Worm (Caenorhabditis elegans): ENCODE measurements around the gene msrp-5.
"Not testable (repeated sequence)": the region's sequence is repeated elsewhere in the genome, so short reads cannot be mapped to it uniquely, and the experiment has no call there.

The msrp-5 gene

ce11 chrII:2619148-2619547 lies 2.4 kb downstream of the msrp-5 start, which contains the start of gene msrp-6:
Gene msrp-6, plus strand, starts transcription at chrII:2619448.
- not testable (repeated sequence) for TF ChIP-seq sptf-1, M03D4.4, lin-13 (tag; optimal IDR thresholded peaks at IDR 0.05)

ce11 chrII:2622480-2622879 lies 5.7 kb downstream of the msrp-5 start, which contains the start of gene D2062.5:
Gene D2062.5, plus strand, starts transcription at chrII:2622780.
- TF ChIP-seq pha-4 (tag; optimal IDR thresholded peaks at IDR 0.05) = no peak
- TF ChIP-seq M03D4.4 (tag; optimal IDR thresholded peaks at IDR 0.05) = no peak
- no peak for TF ChIP-seq mep-1 (tag; optimal IDR thresholded peaks at IDR 0.05)
- TF ChIP-seq sem-2 (GFP tag; optimal IDR thresholded peaks at IDR 0.05) = no peak
- no peak for TF ChIP-seq hlh-1 (tag; optimal IDR thresholded peaks at IDR 0.05)
- TF ChIP-seq nhr-12 (tag; optimal IDR thresholded peaks at IDR 0.05) = no peak
- no peak for TF ChIP-seq drap-1 (GFP tag; optimal IDR thresholded peaks at IDR 0.05)
- TF ChIP-seq nhr-2 (tag; optimal IDR thresholded peaks at IDR 0.05) = no peak
- no peak for TF ChIP-seq ceh-43 (GFP tag; optimal IDR thresholded peaks at IDR 0.05)
- TF ChIP-seq elt-3 (tag; optimal IDR thresholded peaks at IDR 0.05) = no peak
- TF ChIP-seq zip-8 (tag; optimal IDR thresholded peaks at IDR 0.05) = no peak
- no peak for TF ChIP-seq ces-1 (GFP tag; optimal IDR thresholded peaks at IDR 0.05)
- TF ChIP-seq blmp-1 (tag; optimal IDR thresholded peaks at IDR 0.05) = no peak
- no peak for TF ChIP-seq lin-32 (GFP tag; optimal IDR thresholded peaks at IDR 0.05)
- no peak for TF ChIP-seq unc-39 (tag; optimal IDR thresholded peaks at IDR 0.05)
- no peak for TF ChIP-seq unc-62 (GFP tag; optimal IDR thresholded peaks at IDR 0.05)
- no peak for TF ChIP-seq snpc-4 (tag; optimal IDR thresholded peaks at IDR 0.05)
- TF ChIP-seq nhr-28 (tag; optimal IDR thresholded peaks at IDR 0.05) = no peak
- TF ChIP-seq cnd-1 (tag; optimal IDR thresholded peaks at IDR 0.05) = no peak

ce11 chrII:2622936-2623452 lies 6.3 kb downstream of the msrp-5 start, which contains the start of gene D2062.4:
Gene D2062.4, plus strand, starts transcription at chrII:2623402.
- TF ChIP-seq M03D4.4, nhr-12, lsy-2 (tag; optimal IDR thresholded peaks at IDR 0.05): not testable (repeated sequence)

- no peak for TF ChIP-seq sptf-1 (tag; optimal IDR thresholded peaks at IDR 0.05)
- TF ChIP-seq blmp-1 (tag; optimal IDR thresholded peaks at IDR 0.05) = no peak
- no peak for TF ChIP-seq unc-62 (GFP tag; optimal IDR thresholded peaks at IDR 0.05)
- TF ChIP-seq hlh-1 (tag; optimal IDR thresholded peaks at IDR 0.05) = no peak
- TF ChIP-seq nhr-2 (tag; optimal IDR thresholded peaks at IDR 0.05) = no peak
- no peak for TF ChIP-seq M03D4.4 (tag; optimal IDR thresholded peaks at IDR 0.05)
- TF ChIP-seq ceh-39 (tag; optimal IDR thresholded peaks at IDR 0.05) = no peak
- TF ChIP-seq mep-1 (tag; optimal IDR thresholded peaks at IDR 0.05) = no peak
- no peak for TF ChIP-seq ztf-11 (tag; optimal IDR thresholded peaks at IDR 0.05)
- no peak for TF ChIP-seq drap-1 (GFP tag; optimal IDR thresholded peaks at IDR 0.05)
- no peak for TF ChIP-seq tbx-8 (GFP tag; optimal IDR thresholded peaks at IDR 0.05)
- TF ChIP-seq snpc-4 (tag; optimal IDR thresholded peaks at IDR 0.05) = no peak
- TF ChIP-seq pha-4 (tag; optimal IDR thresholded peaks at IDR 0.05) = no peak
Observed at ce11 chrII:2624792-2625191, 8.1 kb downstream of the msrp-5 start, which contains the start of gene lgc-28. Gene lgc-28, plus strand, starts transcription at chrII:2625092.

- no peak for TF ChIP-seq ceh-43 (GFP tag; optimal IDR thresholded peaks at IDR 0.05)
- no peak for TF ChIP-seq lin-32 (GFP tag; optimal IDR thresholded peaks at IDR 0.05)
- TF ChIP-seq sptf-1 (tag; optimal IDR thresholded peaks at IDR 0.05) = peak; percentile 32
Observed at ce11 chrII:2627154-2627799, 10.5 kb downstream of the msrp-5 start, which contains the start of gene sri-71. Gene sri-71, plus strand, starts transcription at chrII:2627749.

- TF ChIP-seq mls-2 (tag; optimal IDR thresholded peaks at IDR 0.05) = no peak
- TF ChIP-seq drap-1 (GFP tag; optimal IDR thresholded peaks at IDR 0.05) = no peak
- TF ChIP-seq unc-120 (tag; optimal IDR thresholded peaks at IDR 0.05; ENCODE audit: poor library complexity, severe bottlenecking) = no peak
Observed at ce11 chrII:2628401-2628800, 11.7 kb downstream of the msrp-5 start.

ce11 chrII:2629270-2629669 lies 12.5 kb downstream of the msrp-5 start, which contains the start of gene sri-37:
Gene sri-37, plus strand, starts transcription at chrII:2629570.
- TF ChIP-seq snpc-4 (tag; optimal IDR thresholded peaks at IDR 0.05) (no peak), nhr-2 (tag; optimal IDR thresholded peaks at IDR 0.05) (no peak), mls-2 (tag; optimal IDR thresholded peaks at IDR 0.05) (no peak), unc-120 (tag; optimal IDR thresholded peaks at IDR 0.05; ENCODE audit: poor library complexity, severe bottlenecking) (no peak), ceh-83 (GFP tag; optimal IDR thresholded peaks at IDR 0.05) (no peak), bed-3 (GFP tag; optimal IDR thresholded peaks at IDR 0.05) (no peak), M03D4.4 (tag; optimal IDR thresholded peaks at IDR 0.05) (no peak), zip-8 (tag; optimal IDR thresholded peaks at IDR 0.05) (no peak), cnd-1 (tag; optimal IDR thresholded peaks at IDR 0.05) (no peak), nhr-12 (tag; optimal IDR thresholded peaks at IDR 0.05) (no peak), pha-4 (tag; optimal IDR thresholded peaks at IDR 0.05) (no peak), hlh-1 (tag; optimal IDR thresholded peaks at IDR 0.05) (no peak), tbx-8 (GFP tag; optimal IDR thresholded peaks at IDR 0.05) (no peak), unc-39 (tag; optimal IDR thresholded peaks at IDR 0.05) (no peak), flh-1 (GFP tag; optimal IDR thresholded peaks at IDR 0.05) (no peak), nhr-76 (tag; optimal IDR thresholded peaks at IDR 0.05) (no peak)

Measured in whole organism, mixed stage, embryonic.